Fruit fly (Drosophila melanogaster) whole organism, embryonic: ENCODE results near the gene dpr9.

Experiments
- Adf1 ChIP-seq: fragments of 200-800 bp; sonication (Bioruptor generic); IDR thresholded peaks from 2 replicates; pipeline ENCODE4 v1.3.6; 2022; ENCODE audit warnings: missing biosample characterization, missing genetic modification characterization
- Bgb ChIP-seq: fragments of 200-800 bp; sonication (Bioruptor generic); IDR thresholded peaks from 2 replicates; pipeline ENCODE4 v1.3.6; 2022; ENCODE audit warnings: missing biosample characterization, missing genetic modification characterization; ENCODE audit not compliant: partially characterized antibody
- Blimp-1 ChIP-seq: fragments of 200-800 bp; sonication (Bioruptor generic); optimal IDR thresholded peaks from 3 replicates; lab custom pipeline; 2018; ENCODE audit warnings: missing biosample characterization, missing genetic modification characterization, mild to moderate bottlenecking, moderate library complexity, missing genetic modification reagents
- CG10274 ChIP-seq: fragments of 200-800 bp; sonication (Bioruptor generic); optimal IDR thresholded peaks from 3 replicates; lab custom pipeline; 2017; ENCODE audit warnings: missing biosample characterization, mild to moderate bottlenecking, missing genetic modification characterization
- CG12071 ChIP-seq: fragments of 200-800 bp; sonication (Bioruptor generic); optimal IDR thresholded peaks from 3 replicates; lab custom pipeline; 2018; ENCODE audit warnings: missing biosample characterization, mild to moderate bottlenecking, missing genetic modification characterization
- CG13123 ChIP-seq: fragments of 200-800 bp; sonication (Bioruptor generic); optimal IDR thresholded peaks from 2 replicates; lab custom pipeline; 2016; ENCODE audit warnings: missing biosample characterization, missing genetic modification characterization
- CG13894 ChIP-seq: fragments of 200-800 bp; sonication (Bioruptor generic); optimal IDR thresholded peaks from 3 replicates; lab custom pipeline; 2018; ENCODE audit warnings: missing biosample characterization, mild to moderate bottlenecking, missing genetic modification characterization, moderate library complexity
- CG17328 ChIP-seq: fragments of 200-800 bp; sonication (Bioruptor generic); IDR thresholded peaks from 2 replicates; pipeline ENCODE4 v1.3.6; 2022; ENCODE audit warnings: missing biosample characterization, missing genetic modification characterization
- CG17385 ChIP-seq: fragments of 200-800 bp; sonication (Bioruptor generic); optimal IDR thresholded peaks from 3 replicates; lab custom pipeline; 2018; ENCODE audit warnings: missing biosample characterization, mild to moderate bottlenecking, missing genetic modification characterization
- CG18262 ChIP-seq: fragments of 200-800 bp; optimal IDR thresholded peaks from 3 replicates; lab custom pipeline; 2019; ENCODE audit warnings: missing biosample characterization, mild to moderate bottlenecking, missing genetic modification characterization, moderate library complexity
- CG18599 ChIP-seq: fragments of 200-800 bp; sonication (Bioruptor generic); optimal IDR thresholded peaks from 3 replicates; lab custom pipeline; 2017; ENCODE audit warnings: missing biosample characterization, missing genetic modification characterization, mild to moderate bottlenecking, moderate library complexity, missing genetic modification reagents
- CG30020 ChIP-seq: fragments of 200-800 bp; optimal IDR thresholded peaks from 2 replicates; lab custom pipeline; 2019; ENCODE audit warnings: missing biosample characterization, mild to moderate bottlenecking, missing genetic modification characterization, moderate library complexity
- CG31388 ChIP-seq: fragments of 200-800 bp; sonication (Bioruptor generic); optimal IDR thresholded peaks from 2 replicates; lab custom pipeline; 2016; ENCODE audit warnings: missing biosample characterization, missing genetic modification characterization
- CG32772 ChIP-seq: fragments of 200-800 bp; sonication (Bioruptor generic); IDR thresholded peaks from 2 replicates; pipeline ENCODE4 v1.3.6; 2022; ENCODE audit warnings: missing biosample characterization, missing genetic modification characterization
- CG3281 ChIP-seq: fragments of 200-800 bp; sonication (Bioruptor generic); optimal IDR thresholded peaks from 3 replicates; lab custom pipeline; 2017; ENCODE audit warnings: missing biosample characterization, mild to moderate bottlenecking, missing genetic modification characterization
- CG42726 ChIP-seq: fragments of 200-800 bp; sonication (Bioruptor generic); IDR thresholded peaks from 2 replicates; pipeline ENCODE4 v1.3.6; 2022; ENCODE audit warnings: missing biosample characterization, missing genetic modification characterization; ENCODE audit not compliant: partially characterized antibody
- CG9797 ChIP-seq: fragments of 200-800 bp; sonication (Bioruptor generic); optimal IDR thresholded peaks from 3 replicates; lab custom pipeline; 2018; ENCODE audit warnings: missing biosample characterization, mild to moderate bottlenecking, missing genetic modification characterization
- CoRest ChIP-seq: fragments of 200-800 bp; sonication (Bioruptor generic); optimal IDR thresholded peaks from 3 replicates; lab custom pipeline; 2018; ENCODE audit warnings: missing biosample characterization, mild to moderate bottlenecking, missing genetic modification characterization, moderate library complexity
- D ChIP-seq, 2 experiments: fragments of 200-800 bp in 1 of 2; fragments of >200 bp in 1 of 2; sonication (Bioruptor generic) in 1 of 2; optimal IDR thresholded peaks; 2 replicates in 1 of 2; 3 replicates in 1 of 2; lab custom pipeline; 2017; ENCODE audit warnings: mild to moderate bottlenecking in 1 of 2, missing biosample characterization in 1 of 2, missing genetic modification characterization in 1 of 2, missing genetic modification reagents in 1 of 2
- D19A ChIP-seq: fragments of 200-800 bp; optimal IDR thresholded peaks from 3 replicates; lab custom pipeline; 2019; ENCODE audit warnings: missing biosample characterization, mild to moderate bottlenecking, missing genetic modification characterization, moderate library complexity
- Dek ChIP-seq: fragments of 200-800 bp; sonication (Bioruptor generic); optimal IDR thresholded peaks from 3 replicates; lab custom pipeline; 2019; ENCODE audit warnings: missing biosample characterization, mild to moderate bottlenecking, missing genetic modification characterization, moderate library complexity
- Dp ChIP-seq: fragments of 200-800 bp; sonication (Bioruptor generic); optimal IDR thresholded peaks from 2 replicates; lab custom pipeline; 2018; ENCODE audit warnings: missing biosample characterization, mild to moderate bottlenecking, missing genetic modification characterization, moderate library complexity
- Dref ChIP-seq: fragments of 200-800 bp; sonication (Bioruptor generic); IDR thresholded peaks from 2 replicates; pipeline ENCODE4 v1.3.6; 2022; ENCODE audit warnings: missing biosample characterization, missing genetic modification characterization
- E2f2 ChIP-seq: fragments of 200-800 bp; sonication (Bioruptor generic); IDR thresholded peaks from 2 replicates; pipeline ENCODE4 v1.3.6; 2022; ENCODE audit warnings: missing biosample characterization, missing genetic modification characterization
- HLH54F ChIP-seq: fragments of 200-800 bp; sonication (Bioruptor generic); optimal IDR thresholded peaks from 3 replicates; lab custom pipeline; 2016; ENCODE audit warnings: missing biosample characterization, missing genetic modification characterization
- Hr39 ChIP-seq: fragments of >200 bp; optimal IDR thresholded peaks from 2 replicates; lab custom pipeline; 2017
- Hsf ChIP-seq: fragments of 200-800 bp; sonication (Bioruptor generic); optimal IDR thresholded peaks from 3 replicates; lab custom pipeline; 2016; ENCODE audit warnings: missing biosample characterization, missing genetic modification characterization
- Myb ChIP-seq: fragments of 200-800 bp; sonication (Bioruptor generic); optimal IDR thresholded peaks from 2 replicates; lab custom pipeline; 2016; ENCODE audit warnings: missing biosample characterization, missing genetic modification characterization
- NFAT ChIP-seq: fragments of 200-800 bp; sonication (Bioruptor generic); IDR thresholded peaks from 2 replicates; pipeline ENCODE4 v1.3.6; 2022; ENCODE audit warnings: missing biosample characterization, missing genetic modification characterization
- Opbp ChIP-seq: fragments of 200-800 bp; sonication (Bioruptor generic); IDR thresholded peaks from 3 replicates; pipeline ENCODE4 v1.3.6; 2022; ENCODE audit warnings: missing biosample characterization, missing genetic modification characterization; ENCODE audit not compliant: partially characterized antibody
- Pdp1 ChIP-seq, 2 experiments: fragments of 200-800 bp; sonication (Bioruptor generic); optimal IDR thresholded peaks; 3 replicates each; lab custom pipeline; 2016; ENCODE audit warnings: missing biosample characterization in 2 of 2, missing genetic modification characterization in 2 of 2, mild to moderate bottlenecking in 1 of 2, moderate library complexity in 1 of 2
- Rx ChIP-seq: fragments of 200-800 bp; sonication (Bioruptor generic); IDR thresholded peaks from 2 replicates; pipeline ENCODE4 v1.3.6; 2022; ENCODE audit warnings: missing biosample characterization, missing genetic modification characterization
- Stat92E ChIP-seq, 3 experiments: fragments of >200 bp in 2 of 3; fragments of 200-800 bp in 1 of 3; sonication (Bioruptor generic) in 1 of 3; optimal IDR thresholded peaks; 2 replicates each; lab custom pipeline; 2017 to 2019; ENCODE audit warnings: missing biosample characterization in 3 of 3, missing genetic modification characterization in 3 of 3, mild to moderate bottlenecking in 1 of 3, moderate library complexity in 1 of 3
- Xbp1 ChIP-seq: fragments of 200-800 bp; sonication (Bioruptor generic); optimal IDR thresholded peaks from 3 replicates; lab custom pipeline; 2016; ENCODE audit warnings: missing biosample characterization, mild to moderate bottlenecking, missing genetic modification characterization
- YL-1 ChIP-seq: fragments of 200-800 bp; sonication (Bioruptor generic); optimal IDR thresholded peaks from 3 replicates; lab custom pipeline; 2017; ENCODE audit warnings: missing biosample characterization, mild to moderate bottlenecking, missing genetic modification characterization
- ab ChIP-seq: fragments of 200-800 bp; sonication (Bioruptor generic); optimal IDR thresholded peaks from 2 replicates; lab custom pipeline; 2016; ENCODE audit warnings: missing biosample characterization, missing genetic modification characterization
- az2 ChIP-seq: fragments of 200-800 bp; sonication (Bioruptor generic); optimal IDR thresholded peaks from 3 replicates; lab custom pipeline; 2016; ENCODE audit warnings: missing biosample characterization, missing genetic modification characterization
- corto ChIP-seq: fragments of 200-800 bp; sonication (Bioruptor generic); optimal IDR thresholded peaks from 2 replicates; lab custom pipeline; 2016; ENCODE audit warnings: missing biosample characterization, mild to moderate bottlenecking, missing genetic modification characterization, moderate library complexity
- en ChIP-seq: fragments of 200-800 bp; sonication (Bioruptor generic); optimal IDR thresholded peaks from 2 replicates; lab custom pipeline; 2016; ENCODE audit warnings: missing biosample characterization, missing genetic modification characterization
- gcm2 ChIP-seq: fragments of 200-800 bp; sonication (Bioruptor generic); optimal IDR thresholded peaks from 2 replicates; lab custom pipeline; 2016; ENCODE audit warnings: missing biosample characterization, missing genetic modification characterization
- gfzf ChIP-seq: fragments of 200-800 bp; sonication (Bioruptor generic); optimal IDR thresholded peaks from 2 replicates; lab custom pipeline; 2016; ENCODE audit warnings: missing biosample characterization, mild to moderate bottlenecking, missing genetic modification characterization, moderate library complexity
- gro ChIP-seq: fragments of 200-800 bp; sonication (Bioruptor generic); optimal IDR thresholded peaks from 2 replicates; lab custom pipeline; 2016; ENCODE audit warnings: missing biosample characterization, missing genetic modification characterization
- kni ChIP-seq: fragments of 200-800 bp; sonication (Bioruptor generic); optimal IDR thresholded peaks from 3 replicates; lab custom pipeline; 2017; ENCODE audit warnings: mild to moderate bottlenecking, missing biosample characterization, missing genetic modification reagents, missing genetic modification characterization
- nom ChIP-seq: fragments of 200-800 bp; sonication (Bioruptor generic); optimal IDR thresholded peaks from 2 replicates; lab custom pipeline; 2017; ENCODE audit warnings: missing biosample characterization, missing genetic modification characterization, mild to moderate bottlenecking, moderate library complexity, missing genetic modification reagents
- otp ChIP-seq: fragments of 200-800 bp; sonication (Bioruptor generic); IDR thresholded peaks from 3 replicates; pipeline ENCODE4, ENCODE4 v1.3.6; 2022; ENCODE audit warnings: missing biosample characterization, missing genetic modification characterization
- phol ChIP-seq: fragments of 200-800 bp; sonication (Bioruptor generic); optimal IDR thresholded peaks from 3 replicates; lab custom pipeline; 2018; ENCODE audit warnings: missing biosample characterization, mild to moderate bottlenecking, missing genetic modification characterization, moderate library complexity
- sd ChIP-seq: fragments of 200-800 bp; sonication (Bioruptor generic); optimal IDR thresholded peaks from 3 replicates; lab custom pipeline; 2018; ENCODE audit warnings: missing biosample characterization, mild to moderate bottlenecking, missing genetic modification characterization, moderate library complexity
- unpg ChIP-seq: fragments of 200-800 bp; sonication (Bioruptor generic); optimal IDR thresholded peaks from 3 replicates; lab custom pipeline; 2018; ENCODE audit warnings: missing biosample characterization, mild to moderate bottlenecking, missing genetic modification characterization, moderate library complexity
- wdn ChIP-seq: fragments of 200-800 bp; sonication (Bioruptor generic); IDR thresholded peaks from 2 replicates; pipeline ENCODE4 v1.3.6; 2022; ENCODE audit warnings: missing biosample characterization, missing genetic modification characterization

dpr9 gene

dm6 chr3R:15094218-15094928 lies 17.4 kb upstream of the dpr9 start (continued):
- TF ChIP-seq CG17385 (GFP tag; lab: Kevin White, UChicago): peak; percentile 21
- TF ChIP-seq CG12071: no peak
- no peak for TF ChIP-seq NFAT (GFP tag; lab: Robert Waterston, UW)
- peak; percentile 24 for TF ChIP-seq CG3281 (GFP tag; lab: Kevin White, UChicago)
- TF ChIP-seq unpg (GFP tag; lab: Kevin White, UChicago): no peak
- no peak for TF ChIP-seq en (GFP tag; lab: Kevin White, UChicago)
- TF ChIP-seq Rx (GFP tag; lab: Robert Waterston, UW): no peak
- no peak for TF ChIP-seq CG31388 (GFP tag; lab: Kevin White, UChicago)
- no peak for TF ChIP-seq CG13123 (GFP tag; lab: Kevin White, UChicago)
- no peak for TF ChIP-seq wdn (GFP tag; lab: Robert Waterston, UW)
- no peak for TF ChIP-seq corto (GFP tag; lab: Kevin White, UChicago)
- no peak for TF ChIP-seq D (optimal IDR thresholded peaks at IDR 0.05; lab: Kevin White, UChicago)
- TF ChIP-seq D (GFP tag; optimal IDR thresholded peaks at IDR 0.05; lab: Kevin White, UChicago): no peak
- TF ChIP-seq sd (tag; lab: Kevin White, UChicago): peak; percentile 45
- TF ChIP-seq CG32772 (GFP tag; lab: Robert Waterston, UW): no peak
- TF ChIP-seq CG17328 (GFP tag; lab: Robert Waterston, UW): no peak
- TF ChIP-seq gro (GFP tag; lab: Kevin White, UChicago): no peak
- no peak for TF ChIP-seq Blimp-1 (GFP tag; lab: Kevin White, UChicago)
- no peak for TF ChIP-seq CG30020 (tag; lab: Kevin White, UChicago)
- no peak for TF ChIP-seq Hr39 (lab: Kevin White, UChicago)
- TF ChIP-seq Opbp (GFP tag; lab: Robert Waterston, UW): no peak
- TF ChIP-seq YL-1 (GFP tag; lab: Kevin White, UChicago): peak; percentile 26
- no peak for TF ChIP-seq Stat92E (GFP tag; optimal IDR thresholded peaks at IDR 0.05; lab: Kevin White, UChicago)
- TF ChIP-seq Adf1 (GFP tag; lab: Robert Waterston, UW): no peak
- no peak for TF ChIP-seq Dp (GFP tag; lab: Kevin White, UChicago)
- TF ChIP-seq otp (GFP tag; lab: Robert Waterston, UW): no peak
- TF ChIP-seq Myb (GFP tag; lab: Kevin White, UChicago): no peak
- no peak for TF ChIP-seq ab (GFP tag; lab: Kevin White, UChicago)
- peak; percentile 4 for TF ChIP-seq az2 (GFP tag; lab: Kevin White, UChicago)
- TF ChIP-seq Dref: no peak
- peak; percentile 25 for TF ChIP-seq CoRest (tag; lab: Kevin White, UChicago)
- TF ChIP-seq phol (tag; lab: Kevin White, UChicago): no peak
- TF ChIP-seq Dek (tag; lab: Kevin White, UChicago): no peak
- TF ChIP-seq CG10274 (GFP tag; lab: Kevin White, UChicago): no peak
- no peak for TF ChIP-seq Bgb
- TF ChIP-seq kni: peak; percentile 4
- peak; percentile 41 for TF ChIP-seq CG18262 (tag; lab: Kevin White, UChicago)
- TF ChIP-seq HLH54F (GFP tag; lab: Kevin White, UChicago): no peak
- TF ChIP-seq nom (GFP tag; lab: Kevin White, UChicago): no peak
- no peak for TF ChIP-seq CG13894 (tag; lab: Kevin White, UChicago)
- TF ChIP-seq Hsf: peak; percentile 6
- no peak for TF ChIP-seq gcm2 (GFP tag; lab: Kevin White, UChicago)
- TF ChIP-seq CG42726: no peak
- TF ChIP-seq CG18599 (GFP tag; lab: Kevin White, UChicago): no peak
- TF ChIP-seq Xbp1: no peak
- peak in 1 of 2 experiments; percentile 39 for TF ChIP-seq Pdp1 (GFP tag; optimal IDR thresholded peaks at IDR 0.05; lab: Kevin White, UChicago)
- TF ChIP-seq E2f2: no peak
- TF ChIP-seq D19A (tag; lab: Kevin White, UChicago): no peak
- TF ChIP-seq CG9797 (GFP tag; lab: Kevin White, UChicago): no peak
- TF ChIP-seq gfzf (GFP tag; lab: Kevin White, UChicago): no peak
